Fruit fly (Drosophila melanogaster) whole organism, wandering third instar larva: ENCODE data around the gene Ttc1.

Experiments used
- Abd-B ChIP-seq: fragments of >200 bp; optimal IDR thresholded peaks from 2 replicates; lab custom pipeline; 2017; ENCODE audit warnings: missing biosample characterization, missing genetic modification characterization
- CG32264 ChIP-seq: fragments of 200-800 bp; sonication (Bioruptor generic); optimal IDR thresholded peaks from 2 replicates; lab custom pipeline; 2016; ENCODE audit warnings: missing biosample characterization, missing genetic modification characterization
- CG9705 ChIP-seq: fragments of 200-800 bp; sonication (Bioruptor generic); optimal IDR thresholded peaks from 2 replicates; lab custom pipeline; 2018; ENCODE audit warnings: missing biosample characterization, mild to moderate bottlenecking, missing genetic modification characterization
- CrebA ChIP-seq: fragments of 200-800 bp; sonication (Bioruptor generic); optimal IDR thresholded peaks from 2 replicates; lab custom pipeline; 2016; ENCODE audit warnings: missing biosample characterization, mild to moderate bottlenecking, missing genetic modification characterization, borderline replicate concordance
- Dfd ChIP-seq: fragments of >200 bp; optimal IDR thresholded peaks from 2 replicates; lab custom pipeline; 2017; ENCODE audit warnings: missing biosample characterization, missing genetic modification characterization
- Dif ChIP-seq: fragments of 200-275, 200-300 bp; sonication (Bioruptor generic); optimal IDR thresholded peaks from 2 replicates; lab custom pipeline; 2018; ENCODE audit warnings: missing biosample characterization, missing genetic modification characterization; ENCODE audit not compliant: partially characterized antibody
- GATAd ChIP-seq: sonication (Bioruptor generic); optimal IDR thresholded peaks from 2 replicates; lab custom pipeline; 2016; ENCODE audit warnings: missing biosample characterization, missing genetic modification characterization
- HLH106 ChIP-seq: fragments of 200-800 bp; optimal IDR thresholded peaks from 3 replicates; lab custom pipeline; 2019; ENCODE audit warnings: missing biosample characterization, mild to moderate bottlenecking, missing genetic modification characterization, moderate library complexity
- Hnf4 ChIP-seq: fragments of 200-800 bp; sonication (Bioruptor generic); optimal IDR thresholded peaks from 2 replicates; lab custom pipeline; 2016; ENCODE audit warnings: missing biosample characterization, mild to moderate bottlenecking, missing genetic modification characterization
- Hr78 ChIP-seq: fragments of >200 bp; optimal IDR thresholded peaks from 2 replicates; lab custom pipeline; 2017; ENCODE audit warnings: missing biosample characterization, missing genetic modification characterization
- Hr83 ChIP-seq: fragments of 200-300 bp; sonication (Bioruptor generic); optimal IDR thresholded peaks from 2 replicates; lab custom pipeline; 2016; ENCODE audit warnings: missing biosample characterization, mild to moderate bottlenecking, missing genetic modification characterization, moderate library complexity; ENCODE audit not compliant: poor library complexity, severe bottlenecking
- Jra ChIP-seq: sonication (Bioruptor generic); optimal IDR thresholded peaks from 2 replicates; lab custom pipeline; 2016; ENCODE audit warnings: missing biosample characterization, missing genetic modification characterization
- Mio ChIP-seq: sonication (Bioruptor generic); optimal IDR thresholded peaks from 2 replicates; lab custom pipeline; 2016; ENCODE audit warnings: missing biosample characterization, missing genetic modification characterization
- Myc ChIP-seq: fragments of >200 bp; optimal IDR thresholded peaks from 2 replicates; lab custom pipeline; 2017
- N ChIP-seq: fragments of >200 bp; optimal IDR thresholded peaks from 2 replicates; lab custom pipeline; 2018; ENCODE audit warnings: missing biosample characterization, missing external identifiers, missing genetic modification characterization
- OdsH ChIP-seq: fragments of 200-800 bp; sonication (Bioruptor generic); optimal IDR thresholded peaks from 2 replicates; lab custom pipeline; 2016; ENCODE audit warnings: missing biosample characterization, mild to moderate bottlenecking, missing genetic modification characterization
- Rel ChIP-seq, 2 experiments: fragments of 200-800 bp; sonication (Bioruptor generic) in 1 of 2; optimal IDR thresholded peaks; 2 replicates in 1 of 2; 3 replicates in 1 of 2; lab custom pipeline; 2016 to 2019; ENCODE audit warnings: mild to moderate bottlenecking in 2 of 2, missing biosample characterization in 2 of 2, missing genetic modification characterization in 2 of 2, moderate library complexity in 1 of 2
- Sp1 ChIP-seq: fragments of 200-800 bp; sonication (Bioruptor generic); optimal IDR thresholded peaks from 3 replicates; lab custom pipeline; 2019; ENCODE audit warnings: missing biosample characterization, mild to moderate bottlenecking, missing genetic modification characterization, moderate library complexity
- Vsx2 ChIP-seq: fragments of 200-300, 225-300 bp; sonication (Bioruptor generic); optimal IDR thresholded peaks from 2 replicates; lab custom pipeline; 2018; ENCODE audit warnings: missing biosample characterization, missing genetic modification characterization; ENCODE audit not compliant: partially characterized antibody
- br ChIP-seq: fragments of 200-800 bp; sonication (Bioruptor generic); optimal IDR thresholded peaks from 2 replicates; lab custom pipeline; 2016; ENCODE audit warnings: missing biosample characterization, missing genetic modification characterization
- brk ChIP-seq: fragments of 200-800 bp; sonication (Bioruptor generic); optimal IDR thresholded peaks from 2 replicates; lab custom pipeline; 2016; ENCODE audit warnings: missing biosample characterization, mild to moderate bottlenecking, missing genetic modification characterization
- dl ChIP-seq, 2 experiments: fragments of 175-275, 200-275 bp in 1 of 2; fragments of 200-275 bp in 1 of 2; sonication (Bioruptor generic); optimal IDR thresholded peaks; lab custom pipeline; 2018; ENCODE audit warnings: mild to moderate bottlenecking in 2 of 2, missing biosample characterization in 2 of 2, missing genetic modification characterization in 2 of 2, moderate library complexity in 2 of 2; ENCODE audit not compliant: partially characterized antibody in 2 of 2, insufficient read depth in 1 of 2
- dmrt93B ChIP-seq: fragments of 200-800 bp; sonication (Bioruptor generic); optimal IDR thresholded peaks from 2 replicates; lab custom pipeline; 2018; ENCODE audit warnings: missing biosample characterization, mild to moderate bottlenecking, missing genetic modification characterization
- dsf ChIP-seq: sonication (Bioruptor generic); optimal IDR thresholded peaks from 2 replicates; lab custom pipeline; 2016; ENCODE audit warnings: missing biosample characterization, missing genetic modification characterization, borderline replicate concordance
- ey ChIP-seq: fragments of 200-800 bp; sonication (Bioruptor generic); optimal IDR thresholded peaks from 2 replicates; lab custom pipeline; 2016; ENCODE audit warnings: missing biosample characterization, missing genetic modification characterization
- foxo ChIP-seq, 2 experiments: fragments of 200-800 bp; sonication (Bioruptor generic); optimal IDR thresholded peaks; 2 replicates in 1 of 2; 3 replicates in 1 of 2; lab custom pipeline; 2016 to 2017; ENCODE audit warnings: missing biosample characterization in 2 of 2, missing genetic modification characterization in 2 of 2
- fru ChIP-seq: fragments of 200-800 bp; sonication (Bioruptor generic); optimal IDR thresholded peaks from 3 replicates; lab custom pipeline; 2016; ENCODE audit warnings: missing biosample characterization, mild to moderate bottlenecking, missing genetic modification characterization
- h ChIP-seq: fragments of 200-800 bp; sonication (Bioruptor generic); optimal IDR thresholded peaks from 3 replicates; lab custom pipeline; 2016; ENCODE audit warnings: missing biosample characterization, mild to moderate bottlenecking, missing genetic modification characterization
- jim ChIP-seq: fragments of 175-275, 200-325 bp; sonication (Bioruptor generic); optimal IDR thresholded peaks from 2 replicates; lab custom pipeline; 2016; ENCODE audit warnings: missing biosample characterization, mild to moderate bottlenecking, missing genetic modification characterization
- lola ChIP-seq: fragments of >200 bp; optimal IDR thresholded peaks from 2 replicates; lab custom pipeline; 2017; ENCODE audit warnings: missing biosample characterization, missing genetic modification characterization
- pan ChIP-seq: fragments of >200 bp; optimal IDR thresholded peaks from 2 replicates; lab custom pipeline; 2017
- psq ChIP-seq: fragments of 200-800 bp; sonication (Bioruptor generic); optimal IDR thresholded peaks from 3 replicates; lab custom pipeline; 2017; ENCODE audit warnings: missing biosample characterization, mild to moderate bottlenecking, missing genetic modification characterization, moderate library complexity
- rgr ChIP-seq: fragments of 200-800 bp; sonication (Bioruptor generic); optimal IDR thresholded peaks from 3 replicates; lab custom pipeline; 2016; ENCODE audit warnings: missing biosample characterization, mild to moderate bottlenecking, missing genetic modification characterization
- sage ChIP-seq: fragments of 200-800 bp; sonication (Bioruptor generic); optimal IDR thresholded peaks from 2 replicates; lab custom pipeline; 2016; ENCODE audit warnings: missing biosample characterization, mild to moderate bottlenecking, missing genetic modification characterization
- sv ChIP-seq: fragments of 200-800 bp; sonication (Bioruptor generic); optimal IDR thresholded peaks from 3 replicates; lab custom pipeline; 2016; ENCODE audit warnings: missing biosample characterization, missing genetic modification characterization
- tai ChIP-seq: sonication (Bioruptor generic); optimal IDR thresholded peaks from 2 replicates; lab custom pipeline; 2016; ENCODE audit warnings: missing biosample characterization, missing genetic modification characterization
- usp ChIP-seq: fragments of >200 bp; optimal IDR thresholded peaks from 2 replicates; lab custom pipeline; 2017; ENCODE audit warnings: missing biosample characterization, missing genetic modification characterization
- woc ChIP-seq: sonication (Bioruptor generic); optimal IDR thresholded peaks from 2 replicates; lab custom pipeline; 2016; ENCODE audit warnings: missing biosample characterization, mild to moderate bottlenecking, missing genetic modification characterization

Ttc1 gene

dm6 chr3R:16436374-16437037 lies 6.3 kb downstream of the Ttc1 start, which contains the start of gene mRpS33:
TSS of gene mRpS33 (minus strand) at chr3R:16436597.
- TF ChIP-seq Jra (no peak), brk (no peak), ey (no peak), psq (GFP tag; lab: Kevin White, UChicago) (no peak), Abd-B (no peak), Dfd (GFP tag; lab: Kevin White, UChicago) (no peak), dmrt93B (no peak), rgr (GFP tag; lab: Kevin White, UChicago) (no peak), h (no peak), Myc (lab: Kevin White, UChicago) (no peak), fru (no peak), woc (no peak), OdsH (no peak), GATAd (no peak), Sp1 (GFP tag; lab: Kevin White, UChicago) (no peak), Mio (no peak), lola (GFP tag; lab: Kevin White, UChicago) (no peak), Rel (GFP tag; optimal IDR thresholded peaks at IDR 0.05; lab: Kevin White, UChicago) (no peak), Rel (tag; optimal IDR thresholded peaks at IDR 0.05; lab: Kevin White, UChicago) (no peak)

dm6 chr3R:16434599-16434998 lies 8.2 kb downstream of the Ttc1 start, which contains the start of gene CG14881:
TSS of gene CG14881 (plus strand) at chr3R:16434899.
- TF ChIP-seq tai (GFP tag; lab: Kevin White, UChicago) (no peak), Hnf4 (no peak), dmrt93B (no peak), Rel (GFP tag; optimal IDR thresholded peaks at IDR 0.05; lab: Kevin White, UChicago) (no peak), Rel (tag; optimal IDR thresholded peaks at IDR 0.05; lab: Kevin White, UChicago) (no peak), Dfd (GFP tag; lab: Kevin White, UChicago) (no peak), dsf (GFP tag; lab: Kevin White, UChicago) (no peak), sv (GFP tag; lab: Kevin White, UChicago) (no peak), dl (GFP tag; optimal IDR thresholded peaks at IDR 0.05; lab: Kevin White, UChicago; ENCODE audit: insufficient read depth in 1 of 2, partially characterized antibody in 2 of 2) (no peak), jim (GFP tag; lab: Kevin White, UChicago) (no peak), rgr (GFP tag; lab: Kevin White, UChicago) (no peak), psq (GFP tag; lab: Kevin White, UChicago) (no peak), CG32264 (GFP tag; lab: Kevin White, UChicago) (no peak), usp (GFP tag; lab: Kevin White, UChicago) (no peak), woc (no peak), GATAd (no peak), N (GFP tag; lab: Kevin White, UChicago) (no peak), brk (no peak), ey (no peak)

- TF ChIP-seq Hr78 (GFP tag; lab: Kevin White, UChicago) (no peak), woc (peak; percentile 48), Mio (no peak), CG9705 (GFP tag; lab: Kevin White, UChicago) (peak; percentile 57), brk (no peak), dmrt93B (no peak), CG32264 (GFP tag; lab: Kevin White, UChicago) (no peak), Sp1 (GFP tag; lab: Kevin White, UChicago) (peak; percentile 70), N (GFP tag; lab: Kevin White, UChicago) (no peak), lola (GFP tag; lab: Kevin White, UChicago) (no peak), Hr83 (GFP tag; lab: Kevin White, UChicago) (no peak), GATAd (no peak), ey (peak; percentile 51), CrebA (GFP tag; lab: Kevin White, UChicago) (no peak), foxo (GFP tag; optimal IDR thresholded peaks at IDR 0.05; lab: Kevin White, UChicago) (peak in 1 of 2 experiments; percentile 78), Vsx2 (GFP tag; lab: Kevin White, UChicago) (no peak), dsf (GFP tag; lab: Kevin White, UChicago) (no peak), Jra (peak; percentile 51), psq (GFP tag; lab: Kevin White, UChicago) (peak; percentile 57), fru (no peak), Abd-B (no peak), tai (GFP tag; lab: Kevin White, UChicago) (no peak), pan (lab: Kevin White, UChicago) (no peak), Dfd (GFP tag; lab: Kevin White, UChicago) (no peak), Rel (GFP tag; optimal IDR thresholded peaks at IDR 0.05; lab: Kevin White, UChicago) (no peak), Rel (tag; optimal IDR thresholded peaks at IDR 0.05; lab: Kevin White, UChicago) (peak; percentile 76), OdsH (peak; percentile 65), jim (GFP tag; lab: Kevin White, UChicago) (no peak), dl (GFP tag; optimal IDR thresholded peaks at IDR 0.05; lab: Kevin White, UChicago; ENCODE audit: insufficient read depth in 1 of 2, partially characterized antibody in 2 of 2) (no peak), Hnf4 (no peak), HLH106 (tag; lab: Kevin White, UChicago) (peak; percentile 77), br (GFP tag; lab: Kevin White, UChicago) (peak; percentile 68), usp (GFP tag; lab: Kevin White, UChicago) (no peak), Myc (lab: Kevin White, UChicago) (no peak), sage (GFP tag; lab: Kevin White, UChicago) (no peak), rgr (GFP tag; lab: Kevin White, UChicago) (peak; percentile 64), h (no peak), Dif (GFP tag; lab: Kevin White, UChicago) (no peak), sv (GFP tag; lab: Kevin White, UChicago) (peak; percentile 15)
Observed at dm6 chr3R:16432665-16433065, 10.1 kb downstream of the Ttc1 start, which contains the start of gene Fntb. TSS of gene Fntb (plus strand) at chr3R:16432998.
